Worm (Caenorhabditis elegans): ENCODE results near the gene srh-82.

Gene srh-82

DNA sequence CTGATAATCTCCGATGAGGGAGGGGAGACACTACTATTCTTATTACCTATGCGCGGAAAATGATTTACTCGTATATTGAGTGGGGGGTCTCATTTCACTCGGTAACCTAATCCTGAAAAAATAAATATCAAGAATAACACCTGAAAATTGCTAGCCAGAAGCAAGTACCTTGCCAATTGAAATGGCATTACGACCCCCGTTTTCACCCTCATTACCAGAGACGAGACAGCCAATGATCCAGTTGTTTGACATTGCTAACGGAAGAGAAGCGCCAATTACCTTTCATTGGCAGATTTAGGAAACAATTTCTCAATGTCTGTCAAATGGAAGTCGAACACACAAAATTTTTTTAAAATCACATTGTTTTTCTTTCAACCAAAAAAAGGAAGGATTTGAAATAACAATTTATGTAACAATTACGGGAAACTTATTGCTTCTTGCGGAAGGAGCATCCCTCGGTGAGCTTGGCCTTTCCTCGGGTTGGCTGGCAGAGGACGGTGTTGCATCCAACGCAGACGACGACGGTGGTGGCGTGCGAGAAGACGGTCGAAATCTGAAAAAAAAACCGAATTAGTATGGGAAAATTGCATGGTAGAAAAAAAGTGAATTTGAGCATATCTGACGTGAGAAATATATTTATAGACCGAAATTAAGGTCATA lies 41.7 kb upstream of the srh-82 start (continued):
- TF ChIP-seq lag-1 (GFP tag; IDR thresholded peaks at IDR 0.05), result no peak
- TF ChIP-seq hmg-20 (GFP tag; IDR thresholded peaks at IDR 0.05), result 0 out of 2 replicates have a peak, but pooled peaks have one; percentile 6
- TF ChIP-seq snpc-3.4 (tag; optimal IDR thresholded peaks at IDR 0.05), result peak; percentile 19
- peak; percentile 41; the same call in 1 of the 2 replicates for TF ChIP-seq mcd-1 (GFP tag; IDR thresholded peaks at IDR 0.05)
- peak; percentile 51; the same call in 1 of the 2 replicates for TF ChIP-seq egl-44 (GFP tag; IDR thresholded peaks at IDR 0.05)
- peak; percentile 32 for TF ChIP-seq athp-1 (tag; optimal IDR thresholded peaks at IDR 0.05)
- no peak for TF ChIP-seq pha-4 (tag; optimal IDR thresholded peaks at IDR 0.05)
- TF ChIP-seq snpc-4 (GFP tag; optimal IDR thresholded peaks at IDR 0.05), result peak; percentile 1
- TF ChIP-seq snpc-4 (tag; optimal IDR thresholded peaks at IDR 0.05), result no peak
- no peak for TF ChIP-seq dox-1 (GFP tag; IDR thresholded peaks at IDR 0.05)
- no peak for TF ChIP-seq ccch-3 (GFP tag; optimal IDR thresholded peaks at IDR 0.05)
- no peak for TF ChIP-seq Y53F4B.3 (GFP tag; IDR thresholded peaks at IDR 0.05)
- no peak for TF ChIP-seq lir-1 (GFP tag; conservative IDR thresholded peaks at IDR 0.05)
- TF ChIP-seq ekl-4 (GFP tag; IDR thresholded peaks at IDR 0.05), result peak; percentile 90
- peak; percentile 7 for TF ChIP-seq snpc-1.1 (tag; optimal IDR thresholded peaks at IDR 0.05; ENCODE audit: insufficient read depth)
- no peak for TF ChIP-seq ceh-79 (tag; optimal IDR thresholded peaks at IDR 0.05)
- TF ChIP-seq madf-8 (GFP tag; conservative IDR thresholded peaks at IDR 0.05), result no peak
- TF ChIP-seq F52B5.7 (tag; optimal IDR thresholded peaks at IDR 0.05), result no peak
- TF ChIP-seq rec-8 (tag; optimal IDR thresholded peaks at IDR 0.05), result no peak
- no peak for TF ChIP-seq lsl-1 (GFP tag; optimal IDR thresholded peaks at IDR 0.05)
- TF ChIP-seq mxl-1 (tag; optimal IDR thresholded peaks at IDR 0.05), result no peak
- TF ChIP-seq zim-3 (tag; optimal IDR thresholded peaks at IDR 0.05), result peak; percentile 61
- TF ChIP-seq sptf-2 (GFP tag; optimal IDR thresholded peaks at IDR 0.05), result no peak
- TF ChIP-seq tlf-1 (GFP tag; optimal IDR thresholded peaks at IDR 0.05), result peak; percentile 12
- TF ChIP-seq let-526 (GFP tag; IDR thresholded peaks at IDR 0.05), result no peak
- no peak for TF ChIP-seq xnd-1 (tag; optimal IDR thresholded peaks at IDR 0.05)
- peak; percentile 6 for TF ChIP-seq die-1 (tag; optimal IDR thresholded peaks at IDR 0.05)
- TF ChIP-seq K12H6.12 (tag; optimal IDR thresholded peaks at IDR 0.05), result no peak
- TF ChIP-seq nhr-27 (tag; optimal IDR thresholded peaks at IDR 0.05), result peak; percentile 32
- no peak for TF ChIP-seq egrh-3 (GFP tag; IDR thresholded peaks at IDR 0.05)
- TF ChIP-seq F57C9.4 (tag; optimal IDR thresholded peaks at IDR 0.05), result no peak
- TF ChIP-seq lsy-27 (tag; optimal IDR thresholded peaks at IDR 0.05; ENCODE audit: borderline replicate concordance, insufficient read depth), result no peak
- TF ChIP-seq him-1 (tag; optimal IDR thresholded peaks at IDR 0.05), result no peak
- no peak for TF ChIP-seq C06A6.2 (GFP tag; conservative IDR thresholded peaks at IDR 0.05)
- TF ChIP-seq madf-6 (GFP tag; IDR thresholded peaks at IDR 0.05), result peak; percentile 81
- TF ChIP-seq somi-1 (GFP tag; optimal IDR thresholded peaks at IDR 0.05), result no peak
- TF ChIP-seq F33H1.4 (GFP tag; IDR thresholded peaks at IDR 0.05), result no peak
- no peak for TF ChIP-seq T07F8.4 (tag; optimal IDR thresholded peaks at IDR 0.05)
- TF ChIP-seq mes-4 (tag; optimal IDR thresholded peaks at IDR 0.05), result no peak
- TF ChIP-seq F23B12.7 (tag; optimal IDR thresholded peaks at IDR 0.05; ENCODE audit: insufficient read depth), result no peak
- TF ChIP-seq ceh-91 (GFP tag; IDR thresholded peaks at IDR 0.05), result no peak
- TF ChIP-seq Y95B8A.8 (GFP tag; IDR thresholded peaks at IDR 0.05), result no peak
- TF ChIP-seq lin-40 (tag; optimal IDR thresholded peaks at IDR 0.05), result no peak
- TF ChIP-seq atf-7 (tag; optimal IDR thresholded peaks at IDR 0.05), result no peak
- peak; percentile 81 for TF ChIP-seq Y53G8AR.9 (GFP tag; conservative IDR thresholded peaks at IDR 0.05)
- TF ChIP-seq egl-18 (GFP tag; IDR thresholded peaks at IDR 0.05), result no peak

Measured in whole organism, young adult.